Fruit fly (Drosophila melanogaster): ENCODE data around the gene CG5567.

The CG5567 gene

DNA sequence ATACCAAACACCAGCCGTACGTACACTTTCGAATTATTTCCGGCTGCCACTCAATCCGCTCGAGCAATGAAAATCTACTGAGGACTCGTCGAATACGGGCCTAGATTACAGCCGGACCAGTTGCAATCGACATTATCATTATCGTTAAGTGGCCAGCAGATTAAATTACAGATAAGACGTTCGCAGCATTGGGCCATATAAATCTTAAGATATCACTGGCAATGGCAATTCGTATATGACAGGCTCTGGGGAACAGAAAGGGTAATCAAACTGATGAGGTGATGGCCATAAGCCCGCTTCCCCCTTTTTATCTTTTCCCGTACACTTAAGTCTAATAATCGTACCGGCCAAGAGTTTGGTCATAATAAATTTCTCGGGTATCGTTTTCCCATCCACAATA is 29.3 kb downstream of the CG5567 start, which contains the start of gene Cln3 (continued):
- TF ChIP-seq CG15514 (GFP tag; optimal IDR thresholded peaks at IDR 0.05) (peak; percentile 10), exex (tag; optimal IDR thresholded peaks at IDR 0.05) (peak; percentile 93), chinmo (GFP tag; IDR thresholded peaks at IDR 0.05; ENCODE audit: partially characterized antibody) (0 out of 4 replicates have a peak, but pooled peaks have one; percentile 10)

- TF ChIP-seq Asciz (GFP tag; optimal IDR thresholded peaks at IDR 0.05) (peak; percentile 52), crc (GFP tag; optimal IDR thresholded peaks at IDR 0.05) (no peak), CG30020 (tag; optimal IDR thresholded peaks at IDR 0.05) (no peak), usp (GFP tag; optimal IDR thresholded peaks at IDR 0.05) (no peak), HLH54F (GFP tag; optimal IDR thresholded peaks at IDR 0.05) (no peak), Atf6 (GFP tag; IDR thresholded peaks at IDR 0.05) (0 out of 2 replicates have a peak, but pooled peaks have one; percentile 32), Ets97D (GFP tag; optimal IDR thresholded peaks at IDR 0.05) (no peak), HLH3B (GFP tag; IDR thresholded peaks at IDR 0.05) (no peak), h (optimal IDR thresholded peaks at IDR 0.05) (no peak), wek (GFP tag; optimal IDR thresholded peaks at IDR 0.05) (no peak), CG7745 (tag; optimal IDR thresholded peaks at IDR 0.05) (no peak), CG15011 (GFP tag; optimal IDR thresholded peaks at IDR 0.05) (peak; percentile 23), CG11456 (GFP tag; IDR thresholded peaks at IDR 0.05) (no peak), ac (GFP tag; optimal IDR thresholded peaks at IDR 0.05) (no peak), Xbp1 (GFP tag; optimal IDR thresholded peaks at IDR 0.05) (no peak), Doc3 (GFP tag; IDR thresholded peaks at IDR 0.05; ENCODE audit: partially characterized antibody) (no peak), CG9797 (GFP tag; optimal IDR thresholded peaks at IDR 0.05) (no peak), Oli (tag; optimal IDR thresholded peaks at IDR 0.05) (no peak), sob (GFP tag; IDR thresholded peaks at IDR 0.05) (peak; percentile 20; the same call in 1 of the 2 replicates), Gug (GFP tag; IDR thresholded peaks at IDR 0.05) (no peak), ham (GFP tag; IDR thresholded peaks at IDR 0.05) (no peak), CG33213 (GFP tag; optimal IDR thresholded peaks at IDR 0.05) (no peak), fd64A (GFP tag; optimal IDR thresholded peaks at IDR 0.05) (no peak), NfI (GFP tag; optimal IDR thresholded peaks at IDR 0.05) (no peak), CG8765 (GFP tag; IDR thresholded peaks at IDR 0.05) (no peak), Pdp1 (GFP tag; optimal IDR thresholded peaks at IDR 0.05) (peak in 1 of 2 experiments; percentile 93), BtbVII (GFP tag; optimal IDR thresholded peaks at IDR 0.05) (peak; percentile 44), CG6813 (GFP tag; optimal IDR thresholded peaks at IDR 0.05) (peak; percentile 37), NFAT (GFP tag; IDR thresholded peaks at IDR 0.05) (peak; percentile 14; the same call in 1 of the 2 replicates), eyg (GFP tag; optimal IDR thresholded peaks at IDR 0.05) (no peak), CG10462 (GFP tag; optimal IDR thresholded peaks at IDR 0.05) (no peak), CG18619 (GFP tag; optimal IDR thresholded peaks at IDR 0.05) (no peak), Adf1 (GFP tag; IDR thresholded peaks at IDR 0.05) (no peak), caup (GFP tag; optimal IDR thresholded peaks at IDR 0.05; ENCODE audit: severe bottlenecking) (peak; percentile 50), CG34376 (GFP tag; optimal IDR thresholded peaks at IDR 0.05) (peak; percentile 59), CG5245 (GFP tag; optimal IDR thresholded peaks at IDR 0.05) (no peak), CG30403 (GFP tag; optimal IDR thresholded peaks at IDR 0.05) (no peak), CG18011 (GFP tag; optimal IDR thresholded peaks at IDR 0.05) (no peak), jigr1 (GFP tag; IDR thresholded peaks at IDR 0.05) (no peak), CrebB (tag; optimal IDR thresholded peaks at IDR 0.05) (peak; percentile 2), eve (GFP tag; optimal IDR thresholded peaks at IDR 0.05) (no peak), Meics (GFP tag; optimal IDR thresholded peaks at IDR 0.05) (peak; percentile 34), CG11093 (GFP tag; IDR thresholded peaks at IDR 0.05) (no peak), slou (GFP tag; optimal IDR thresholded peaks at IDR 0.05) (no peak), CG6854 (GFP tag; optimal IDR thresholded peaks at IDR 0.05) (peak; percentile 11), Ada2b (GFP tag; IDR thresholded peaks at IDR 0.05) (no peak)
Observed at dm6 chr3L:17808597-17809213, 34.6 kb downstream of the CG5567 start, which contains the start of gene CG32191. TSS of gene CG32191 (minus strand) at chr3L:17809146.
